Fruit fly (Drosophila melanogaster): ENCODE measurements around the gene OtopLa.

Gene OtopLa

dm6 chrX:5678178-5678470, 29.8 kb upstream of the OtopLa start (continued):
- TF ChIP-seq CG6813 (GFP tag; optimal IDR thresholded peaks at IDR 0.05) = peak; percentile 50
- peak; percentile 22 for TF ChIP-seq CG10209 (GFP tag; optimal IDR thresholded peaks at IDR 0.05)
- TF ChIP-seq ara (GFP tag; IDR thresholded peaks at IDR 0.05) = peak; percentile 3; the same call in 1 of the 2 replicates
- peak; percentile 7 for TF ChIP-seq CG10979 (tag; optimal IDR thresholded peaks at IDR 0.05)
- TF ChIP-seq CG14710 (tag; optimal IDR thresholded peaks at IDR 0.05) = peak; percentile 31
- TF ChIP-seq CG9727 (GFP tag; optimal IDR thresholded peaks at IDR 0.05) = peak; percentile 42
- TF ChIP-seq Asciz (GFP tag; optimal IDR thresholded peaks at IDR 0.05) = peak; percentile 48
- TF ChIP-seq cad (GFP tag; optimal IDR thresholded peaks at IDR 0.05) = no peak
- no peak for TF ChIP-seq sr (GFP tag; IDR thresholded peaks at IDR 0.05)
- no peak for TF ChIP-seq Atf3 (GFP tag; optimal IDR thresholded peaks at IDR 0.05)
- no peak for TF ChIP-seq dan (GFP tag; IDR thresholded peaks at IDR 0.05)
- TF ChIP-seq Deaf1 (tag; optimal IDR thresholded peaks at IDR 0.05) = no peak
- peak; percentile 60 for TF ChIP-seq grn (GFP tag; optimal IDR thresholded peaks at IDR 0.05)
- TF ChIP-seq bsh (GFP tag; optimal IDR thresholded peaks at IDR 0.05) = no peak
- TF ChIP-seq CG10543 (GFP tag; optimal IDR thresholded peaks at IDR 0.05) = peak; percentile 21
- TF ChIP-seq btn (GFP tag; optimal IDR thresholded peaks at IDR 0.05) = no peak
- TF ChIP-seq Fer1 (GFP tag; optimal IDR thresholded peaks at IDR 0.05) = peak; percentile 18
- peak; percentile 14 for TF ChIP-seq CG18599 (GFP tag; optimal IDR thresholded peaks at IDR 0.05)
- TF ChIP-seq cato (GFP tag; optimal IDR thresholded peaks at IDR 0.05; ENCODE audit: borderline replicate concordance) = no peak
- peak in 1 of 2 experiments; percentile 40 for TF ChIP-seq chif (GFP tag; optimal IDR thresholded peaks at IDR 0.05)

- TF ChIP-seq CG12744 (GFP tag; optimal IDR thresholded peaks at IDR 0.05) (peak; percentile 85), BtbVII (GFP tag; optimal IDR thresholded peaks at IDR 0.05) (peak; percentile 93), Fer3 (tag; optimal IDR thresholded peaks at IDR 0.05) (peak; percentile 95), Chrac-16 (GFP tag; optimal IDR thresholded peaks at IDR 0.05) (peak; percentile 43), mam (GFP tag; optimal IDR thresholded peaks at IDR 0.05) (peak; percentile 65), HHEX (GFP tag; optimal IDR thresholded peaks at IDR 0.05) (peak; percentile 96), CG1529 (GFP tag; optimal IDR thresholded peaks at IDR 0.05) (peak; percentile 95), pzg (GFP tag; optimal IDR thresholded peaks at IDR 0.05) (peak; percentile 16), Hand (GFP tag; optimal IDR thresholded peaks at IDR 0.05) (peak; percentile 79), CG16815 (GFP tag; optimal IDR thresholded peaks at IDR 0.05) (peak; percentile 28), bsh (GFP tag; optimal IDR thresholded peaks at IDR 0.05) (peak in 1 of 2 experiments; percentile 95), Ptx1 (GFP tag; IDR thresholded peaks at IDR 0.05) (peak; percentile 30; the same call in 1 of the 2 replicates), CG8089 (GFP tag; optimal IDR thresholded peaks at IDR 0.05) (peak; percentile 94), ham (GFP tag; IDR thresholded peaks at IDR 0.05) (peak; percentile 56; the same call in 1 of the 2 replicates), Fer1 (GFP tag; optimal IDR thresholded peaks at IDR 0.05) (peak; percentile 96), h (optimal IDR thresholded peaks at IDR 0.05) (no peak), CG3726 (GFP tag; IDR thresholded peaks at IDR 0.05) (peak; percentile 85), CG7928 (GFP tag; optimal IDR thresholded peaks at IDR 0.05) (peak; percentile 62), sens (GFP tag) (peak; percentile 99), tll (GFP tag; optimal IDR thresholded peaks at IDR 0.05) (peak in 1 of 2 experiments; percentile 56), CG7271 (tag; optimal IDR thresholded peaks at IDR 0.05) (peak; percentile 82), gt (GFP tag; IDR thresholded peaks at IDR 0.05) (peak; percentile 71), CG15269 (tag; optimal IDR thresholded peaks at IDR 0.05) (peak; percentile 94), CG31224 (GFP tag; IDR thresholded peaks at IDR 0.05) (peak; percentile 68), CG11247 (GFP tag; IDR thresholded peaks at IDR 0.05) (peak; percentile 93), cg (GFP tag; optimal IDR thresholded peaks at IDR 0.05) (no peak), croc (GFP tag; conservative IDR thresholded peaks at IDR 0.05) (peak; percentile 65; the same call in 2 of the 3 replicates), CG6254 (GFP tag; optimal IDR thresholded peaks at IDR 0.05) (peak; percentile 89), Vsx1 (GFP tag; optimal IDR thresholded peaks at IDR 0.05) (peak; percentile 97), CG9876 (GFP tag; optimal IDR thresholded peaks at IDR 0.05) (peak; percentile 57), CG7556 (GFP tag; optimal IDR thresholded peaks at IDR 0.05) (peak; percentile 92)
Observed at dm6 chrX:5677400-5678177, 29.3 kb upstream of the OtopLa start.
